Fruit fly (Drosophila melanogaster): ENCODE data around the gene emc.

The emc gene

DNA sequence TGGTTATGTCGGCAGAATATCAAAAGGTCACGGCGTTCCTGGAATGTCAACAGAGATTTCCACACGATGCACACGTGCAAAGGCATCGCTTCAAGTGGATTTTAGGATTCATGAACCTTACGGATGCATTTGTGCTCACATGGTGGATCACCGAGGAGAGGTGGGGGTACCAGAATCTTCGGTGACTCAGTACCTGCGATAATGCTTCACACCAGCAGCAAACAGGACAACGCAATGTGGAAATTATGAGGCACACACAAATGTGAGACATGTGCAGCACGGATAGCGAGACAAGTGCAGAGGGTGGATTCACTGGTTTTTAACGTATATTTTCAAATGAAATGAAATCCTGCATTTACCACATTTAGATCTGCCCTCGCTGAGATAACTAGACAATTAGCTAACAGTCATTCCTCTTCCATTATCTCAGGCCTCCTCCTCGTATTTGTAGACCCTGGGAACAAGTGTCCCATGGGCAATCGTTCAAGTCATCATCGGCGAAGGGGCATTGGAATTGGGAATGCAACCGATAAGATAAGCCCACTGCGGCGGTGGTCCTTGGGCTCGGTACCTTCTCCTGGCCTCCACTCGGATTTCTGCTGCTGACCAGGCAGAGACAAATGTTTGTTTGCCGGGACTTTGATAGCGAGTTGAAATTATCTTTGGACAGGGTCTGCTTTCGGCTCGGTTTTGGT is 22.6 kb upstream of the emc start (continued):
- TF ChIP-seq sisA (GFP tag; IDR thresholded peaks at IDR 0.05) (no peak), tll (GFP tag; optimal IDR thresholded peaks at IDR 0.05) (peak in 1 of 2 experiments; percentile 78), so (GFP tag; IDR thresholded peaks at IDR 0.05) (no peak), nerfin-1 (tag; optimal IDR thresholded peaks at IDR 0.05) (no peak), zen (tag; optimal IDR thresholded peaks at IDR 0.05) (peak; percentile 88), ind (GFP tag; optimal IDR thresholded peaks at IDR 0.05) (no peak), CG2889 (GFP tag; IDR thresholded peaks at IDR 0.05) (no peak), D19A (tag; optimal IDR thresholded peaks at IDR 0.05) (no peak), CG18476 (GFP tag; optimal IDR thresholded peaks at IDR 0.05) (peak; percentile 98), sna (GFP tag; IDR thresholded peaks at IDR 0.05; ENCODE audit: partially characterized antibody) (no peak), stc (GFP tag; IDR thresholded peaks at IDR 0.05) (no peak), dmrt11E (tag; optimal IDR thresholded peaks at IDR 0.05) (no peak), CG11504 (tag; optimal IDR thresholded peaks at IDR 0.05) (no peak), klu (GFP tag; IDR thresholded peaks at IDR 0.05) (no peak), CG4730 (GFP tag; IDR thresholded peaks at IDR 0.05) (0 out of 2 replicates have a peak, but pooled peaks have one; percentile 8), trh (GFP tag; optimal IDR thresholded peaks at IDR 0.05) (no peak), CG6654 (GFP tag; optimal IDR thresholded peaks at IDR 0.05) (no peak), disco-r (GFP tag; optimal IDR thresholded peaks at IDR 0.05) (no peak), bbx (GFP tag; IDR thresholded peaks at IDR 0.05; ENCODE audit: partially characterized antibody) (0 out of 2 replicates have a peak, but pooled peaks have one; percentile 25), vfl (GFP tag; optimal IDR thresholded peaks at IDR 0.05) (peak; percentile 4), CG31388 (GFP tag; optimal IDR thresholded peaks at IDR 0.05) (no peak), chinmo (GFP tag; IDR thresholded peaks at IDR 0.05; ENCODE audit: partially characterized antibody) (0 out of 4 replicates have a peak, but pooled peaks have one; percentile 18), twi (tag; optimal IDR thresholded peaks at IDR 0.05) (peak; percentile 98), CG14441 (GFP tag; IDR thresholded peaks at IDR 0.05) (no peak), Atf3 (GFP tag; optimal IDR thresholded peaks at IDR 0.05) (no peak), CG1529 (GFP tag; optimal IDR thresholded peaks at IDR 0.05) (no peak), gsb (GFP tag; IDR thresholded peaks at IDR 0.05) (no peak), grn (GFP tag; optimal IDR thresholded peaks at IDR 0.05) (peak; percentile 60), CG10959 (GFP tag; IDR thresholded peaks at IDR 0.05) (no peak), kni (GFP tag; optimal IDR thresholded peaks at IDR 0.05) (peak; percentile 44), Dip3 (GFP tag; optimal IDR thresholded peaks at IDR 0.05) (no peak), CG10979 (tag; optimal IDR thresholded peaks at IDR 0.05) (no peak), CG2678 (tag; optimal IDR thresholded peaks at IDR 0.05) (no peak), pfk (GFP tag; optimal IDR thresholded peaks at IDR 0.05) (no peak), CG18764 (GFP tag; optimal IDR thresholded peaks at IDR 0.05) (no peak), pum (GFP tag; optimal IDR thresholded peaks at IDR 0.05) (no peak), Kr (GFP tag; optimal IDR thresholded peaks at IDR 0.05) (peak; percentile 26), pros (GFP tag; optimal IDR thresholded peaks at IDR 0.05) (peak; percentile 27), knrl (GFP tag; IDR thresholded peaks at IDR 0.05; ENCODE audit: partially characterized antibody) (no peak)

DNA sequence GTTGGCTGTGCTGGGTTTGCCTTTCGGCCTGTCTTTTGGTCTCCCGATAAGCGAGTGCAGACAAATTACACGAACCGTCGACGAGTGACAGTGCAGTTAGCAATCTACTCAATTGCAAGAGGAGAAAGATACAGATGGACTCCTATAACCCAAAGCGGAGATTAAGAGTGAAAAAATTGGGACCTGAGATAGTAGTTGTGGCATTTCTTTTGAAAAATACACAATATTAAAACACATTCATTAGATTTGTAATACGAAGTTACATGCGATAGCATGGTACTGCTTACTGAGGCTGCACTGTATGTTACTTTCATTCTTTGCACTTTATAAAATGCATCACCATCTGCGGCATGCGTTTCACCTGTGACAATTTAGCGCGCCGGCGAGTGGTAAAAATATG is 22.0 kb upstream of the emc start:
- no peak for TF ChIP-seq tup (GFP tag; optimal IDR thresholded peaks at IDR 0.05)
- TF ChIP-seq CG2199 (GFP tag; IDR thresholded peaks at IDR 0.05) = no peak
- no peak for TF ChIP-seq MTF-1 (GFP tag; optimal IDR thresholded peaks at IDR 0.05; ENCODE audit: borderline replicate concordance)
- no peak for TF ChIP-seq Fer3 (tag; optimal IDR thresholded peaks at IDR 0.05)
- TF ChIP-seq Stat92E (GFP tag; optimal IDR thresholded peaks at IDR 0.05) = no peak
- no peak for TF ChIP-seq sr (GFP tag; IDR thresholded peaks at IDR 0.05)
- TF ChIP-seq grau (tag; optimal IDR thresholded peaks at IDR 0.05) = peak; percentile 36
- no peak for TF ChIP-seq CG1233 (GFP tag; optimal IDR thresholded peaks at IDR 0.05)
- peak; percentile 79 for TF ChIP-seq sens (GFP tag)
- TF ChIP-seq z (GFP tag; IDR thresholded peaks at IDR 0.05) = 0 out of 3 replicates have a peak, but pooled peaks have one; percentile 29
- TF ChIP-seq CG9215 (GFP tag; IDR thresholded peaks at IDR 0.05) = no peak
- TF ChIP-seq dmrt99B (tag; optimal IDR thresholded peaks at IDR 0.05) = no peak
- peak; percentile 34; the same call in 1 of the 2 replicates for TF ChIP-seq chm (GFP tag; IDR thresholded peaks at IDR 0.05)
